Fruit fly (Drosophila melanogaster) whole organism, embryonic: ENCODE results near the gene Doc1.

Source experiments
- Abd-B ChIP-seq: fragments of 200-800 bp; sonication (Bioruptor generic); optimal IDR thresholded peaks from 2 replicates; lab custom pipeline; 2018; ENCODE audit warnings: missing biosample characterization, mild to moderate bottlenecking, missing genetic modification characterization, moderate library complexity
- Atf-2 ChIP-seq: fragments of 200-800 bp; sonication (Bioruptor generic); optimal IDR thresholded peaks from 2 replicates; lab custom pipeline; 2016; ENCODE audit warnings: missing biosample characterization, missing genetic modification characterization
- Bdp1 ChIP-seq: fragments of 200-800 bp; sonication (Bioruptor generic); optimal IDR thresholded peaks from 3 replicates; lab custom pipeline; 2016; ENCODE audit warnings: missing biosample characterization, missing genetic modification characterization
- BtbVII ChIP-seq: fragments of 200-800 bp; sonication (Bioruptor generic); optimal IDR thresholded peaks from 3 replicates; lab custom pipeline; 2017; ENCODE audit warnings: missing biosample characterization, mild to moderate bottlenecking, missing genetic modification characterization
- CG10366 ChIP-seq: fragments of 200-800 bp; sonication (Bioruptor generic); IDR thresholded peaks from 2 replicates; pipeline ENCODE4 v1.3.6; 2022; ENCODE audit warnings: missing biosample characterization, missing genetic modification characterization
- CG10543 ChIP-seq: fragments of 200-800 bp; sonication (Bioruptor generic); optimal IDR thresholded peaks from 3 replicates; lab custom pipeline; 2017; ENCODE audit warnings: missing biosample characterization, mild to moderate bottlenecking, missing genetic modification characterization, moderate library complexity
- CG11398 ChIP-seq: fragments of 200-800 bp; sonication (Bioruptor generic); optimal IDR thresholded peaks from 2 replicates; lab custom pipeline; 2016; ENCODE audit warnings: missing biosample characterization, missing genetic modification characterization
- CG11504 ChIP-seq: fragments of 200-800 bp; sonication (Bioruptor generic); optimal IDR thresholded peaks from 3 replicates; lab custom pipeline; 2019; ENCODE audit warnings: missing biosample characterization, mild to moderate bottlenecking, missing genetic modification characterization, moderate library complexity
- CG11695 ChIP-seq: fragments of 200-800 bp; sonication (Bioruptor generic); IDR thresholded peaks from 3 replicates; pipeline ENCODE4 v1.3.6; 2022; ENCODE audit warnings: missing biosample characterization, missing genetic modification characterization
- CG12219 ChIP-seq: fragments of 200-800 bp; sonication (Bioruptor generic); optimal IDR thresholded peaks from 3 replicates; lab custom pipeline; 2018; ENCODE audit warnings: missing biosample characterization, mild to moderate bottlenecking, missing genetic modification characterization
- CG13123 ChIP-seq: fragments of 200-800 bp; sonication (Bioruptor generic); optimal IDR thresholded peaks from 2 replicates; lab custom pipeline; 2016; ENCODE audit warnings: missing biosample characterization, missing genetic modification characterization
- CG13296 ChIP-seq: fragments of 200-800 bp; sonication (Bioruptor generic); optimal IDR thresholded peaks from 3 replicates; lab custom pipeline; 2018; ENCODE audit warnings: missing biosample characterization, mild to moderate bottlenecking, missing genetic modification characterization
- CG13775 ChIP-seq: fragments of 200-800 bp; sonication (Bioruptor generic); optimal IDR thresholded peaks from 3 replicates; lab custom pipeline; 2017; ENCODE audit warnings: missing biosample characterization, mild to moderate bottlenecking, missing genetic modification characterization
- CG13894 ChIP-seq: fragments of 200-800 bp; sonication (Bioruptor generic); optimal IDR thresholded peaks from 3 replicates; lab custom pipeline; 2018; ENCODE audit warnings: missing biosample characterization, mild to moderate bottlenecking, missing genetic modification characterization, moderate library complexity
- CG14860 ChIP-seq: fragments of 200-800 bp; sonication (Bioruptor generic); IDR thresholded peaks from 3 replicates; pipeline ENCODE4 v1.3.6; 2022; ENCODE audit warnings: missing biosample characterization, missing genetic modification characterization; ENCODE audit not compliant: partially characterized antibody
- CG15514 ChIP-seq: fragments of 200-800 bp; sonication (Bioruptor generic); optimal IDR thresholded peaks from 3 replicates; lab custom pipeline; 2017; ENCODE audit warnings: missing biosample characterization, missing genetic modification characterization, mild to moderate bottlenecking, moderate library complexity, missing genetic modification reagents
- CG1602 ChIP-seq: fragments of 200-800 bp; sonication (Bioruptor generic); optimal IDR thresholded peaks from 3 replicates; lab custom pipeline; 2016; ENCODE audit warnings: missing biosample characterization, missing genetic modification characterization
- CG16779 ChIP-seq: fragments of 200-800 bp; sonication (Bioruptor generic); IDR thresholded peaks from 2 replicates; pipeline ENCODE4 v1.3.6; 2022; ENCODE audit warnings: missing biosample characterization, missing genetic modification characterization
- CG17568 ChIP-seq: fragments of 200-800 bp; sonication (Bioruptor generic); optimal IDR thresholded peaks from 2 replicates; lab custom pipeline; 2018; ENCODE audit warnings: missing biosample characterization, mild to moderate bottlenecking, missing genetic modification characterization, moderate library complexity
- CG2199 ChIP-seq: fragments of 200-800 bp; sonication (Bioruptor generic); IDR thresholded peaks from 3 replicates; pipeline ENCODE4 v1.3.6; 2022; ENCODE audit warnings: missing biosample characterization, missing genetic modification characterization
- CG30403 ChIP-seq: fragments of 200-800 bp; sonication (Bioruptor generic); optimal IDR thresholded peaks from 3 replicates; lab custom pipeline; 2016; ENCODE audit warnings: missing biosample characterization, missing genetic modification characterization
- CG31224 ChIP-seq: fragments of 200-800 bp; sonication (Bioruptor generic); IDR thresholded peaks from 2 replicates; pipeline ENCODE4 v1.3.6; 2022; ENCODE audit warnings: missing biosample characterization, missing genetic modification characterization
- CG31388 ChIP-seq: fragments of 200-800 bp; sonication (Bioruptor generic); optimal IDR thresholded peaks from 2 replicates; lab custom pipeline; 2016; ENCODE audit warnings: missing biosample characterization, missing genetic modification characterization
- CG32532 ChIP-seq: fragments of 200-800 bp; sonication (Bioruptor generic); IDR thresholded peaks from 2 replicates; pipeline ENCODE4 v1.3.6; 2022; ENCODE audit warnings: missing biosample characterization, missing genetic modification characterization
- CG42726 ChIP-seq: fragments of 200-800 bp; sonication (Bioruptor generic); IDR thresholded peaks from 2 replicates; pipeline ENCODE4 v1.3.6; 2022; ENCODE audit warnings: missing biosample characterization, missing genetic modification characterization; ENCODE audit not compliant: partially characterized antibody
- CG4282 ChIP-seq: fragments of 200-800 bp; sonication (Bioruptor generic); optimal IDR thresholded peaks from 2 replicates; lab custom pipeline; 2016; ENCODE audit warnings: missing biosample characterization, missing genetic modification characterization
- CG4617 ChIP-seq: fragments of 200-800 bp; sonication (Bioruptor generic); optimal IDR thresholded peaks from 3 replicates; lab custom pipeline; 2016; ENCODE audit warnings: missing biosample characterization, missing genetic modification characterization, borderline replicate concordance
- CG8388 ChIP-seq: fragments of 200-800 bp; sonication (Bioruptor generic); optimal IDR thresholded peaks from 2 replicates; lab custom pipeline; 2019; ENCODE audit warnings: missing biosample characterization, mild to moderate bottlenecking, missing genetic modification characterization, moderate library complexity
- CG9797 ChIP-seq: fragments of 200-800 bp; sonication (Bioruptor generic); optimal IDR thresholded peaks from 3 replicates; lab custom pipeline; 2018; ENCODE audit warnings: missing biosample characterization, mild to moderate bottlenecking, missing genetic modification characterization
- H2.0 ChIP-seq: fragments of 200-800 bp; sonication (Bioruptor generic); IDR thresholded peaks from 2 replicates; pipeline ENCODE4 v1.3.6; 2022; ENCODE audit warnings: missing biosample characterization, missing genetic modification characterization
- HLH54F ChIP-seq: fragments of 200-800 bp; sonication (Bioruptor generic); optimal IDR thresholded peaks from 3 replicates; lab custom pipeline; 2016; ENCODE audit warnings: missing biosample characterization, missing genetic modification characterization
- Hmr ChIP-seq: fragments of 200-800 bp; sonication (Bioruptor generic); optimal IDR thresholded peaks from 3 replicates; lab custom pipeline; 2017; ENCODE audit warnings: mild to moderate bottlenecking, missing biosample characterization, missing genetic modification reagents, missing genetic modification characterization
- Hmx ChIP-seq: fragments of 200-800 bp; sonication (Bioruptor generic); optimal IDR thresholded peaks from 2 replicates; lab custom pipeline; 2016; ENCODE audit warnings: missing biosample characterization, missing genetic modification characterization
- Sin3A ChIP-seq: fragments of >200 bp; optimal IDR thresholded peaks from 2 replicates; lab custom pipeline; 2018
- ap ChIP-seq: fragments of 200-800 bp; sonication (Bioruptor generic); IDR thresholded peaks from 2 replicates; pipeline ENCODE4 v1.3.6; 2022; ENCODE audit warnings: missing biosample characterization, missing genetic modification characterization
- bowl ChIP-seq: fragments of 200-800 bp; sonication (Bioruptor generic); IDR thresholded peaks from 2 replicates; pipeline ENCODE4 v1.3.6; 2022; ENCODE audit warnings: missing biosample characterization, missing genetic modification characterization
- caup ChIP-seq: fragments of 200-800 bp; sonication (Bioruptor generic); optimal IDR thresholded peaks from 3 replicates; lab custom pipeline; 2017; ENCODE audit warnings: missing biosample characterization, mild to moderate bottlenecking, missing genetic modification characterization, moderate library complexity; ENCODE audit not compliant: severe bottlenecking
- cwo ChIP-seq: fragments of 200-800 bp; sonication (Bioruptor generic); optimal IDR thresholded peaks from 3 replicates; lab custom pipeline; 2017; ENCODE audit warnings: missing biosample characterization, missing genetic modification characterization, mild to moderate bottlenecking, moderate library complexity, missing genetic modification reagents
- dmrt11E ChIP-seq: fragments of 200-800 bp; sonication (Bioruptor generic); optimal IDR thresholded peaks from 3 replicates; lab custom pipeline; 2018; ENCODE audit warnings: missing biosample characterization, mild to moderate bottlenecking, missing genetic modification characterization, moderate library complexity
- fd64A ChIP-seq: fragments of 200-800 bp; sonication (Bioruptor generic); optimal IDR thresholded peaks from 3 replicates; lab custom pipeline; 2018; ENCODE audit warnings: missing biosample characterization, mild to moderate bottlenecking, missing genetic modification characterization
- ftz-f1 ChIP-seq: fragments of 200-800 bp; sonication (Bioruptor generic); optimal IDR thresholded peaks from 2 replicates; lab custom pipeline; 2016; ENCODE audit warnings: missing biosample characterization, missing genetic modification characterization
- gro ChIP-seq: fragments of 200-800 bp; sonication (Bioruptor generic); optimal IDR thresholded peaks from 2 replicates; lab custom pipeline; 2016; ENCODE audit warnings: missing biosample characterization, missing genetic modification characterization
- insv ChIP-seq, 2 experiments: fragments of 200-800 bp; sonication (Bioruptor generic); optimal IDR thresholded peaks; 3 replicates each; lab custom pipeline; 2016 to 2018; ENCODE audit warnings: missing biosample characterization in 2 of 2, missing genetic modification characterization in 2 of 2
- jigr1 ChIP-seq: fragments of 200-800 bp; sonication (Bioruptor generic); IDR thresholded peaks from 3 replicates; pipeline ENCODE4 v1.3.6; 2022; ENCODE audit warnings: missing biosample characterization, missing genetic modification characterization
- mam ChIP-seq: fragments of 200-800 bp; sonication (Bioruptor generic); optimal IDR thresholded peaks from 3 replicates; lab custom pipeline; 2016; ENCODE audit warnings: missing biosample characterization, missing genetic modification characterization
- nau ChIP-seq: fragments of 200-800 bp; sonication (Bioruptor generic); optimal IDR thresholded peaks from 3 replicates; lab custom pipeline; 2017; ENCODE audit warnings: missing biosample characterization, mild to moderate bottlenecking, missing genetic modification characterization, missing genetic modification reagents
- org-1 ChIP-seq: fragments of 200-800 bp; sonication (Bioruptor generic); optimal IDR thresholded peaks from 2 replicates; lab custom pipeline; 2017; ENCODE audit warnings: missing biosample characterization, missing genetic modification characterization
- repo ChIP-seq: fragments of 200-800 bp; sonication (Bioruptor generic); optimal IDR thresholded peaks from 2 replicates; lab custom pipeline; 2016; ENCODE audit warnings: missing biosample characterization, missing genetic modification characterization
- row ChIP-seq: fragments of 200-800 bp; sonication (Bioruptor generic); IDR thresholded peaks from 3 replicates; pipeline ENCODE4 v1.3.6; 2022; ENCODE audit warnings: missing biosample characterization, missing genetic modification characterization
- sim ChIP-seq: fragments of 200-800 bp; sonication (Bioruptor generic); IDR thresholded peaks from 2 replicates; pipeline ENCODE4 v1.3.6; 2022; ENCODE audit warnings: missing biosample characterization, missing genetic modification characterization
- yki ChIP-seq: fragments of >200 bp; optimal IDR thresholded peaks from 3 replicates; lab custom pipeline; 2018

The Doc1 gene

dm6 chr3L:9025680-9026079 is 15.5 kb upstream of the Doc1 start (continued):
- TF ChIP-seq CG4617 (GFP tag; lab: Kevin White, UChicago): peak; percentile 44
- TF ChIP-seq CG17568 (GFP tag; lab: Kevin White, UChicago): peak; percentile 65
- TF ChIP-seq CG11398 (GFP tag; lab: Kevin White, UChicago): peak; percentile 63
- no peak for TF ChIP-seq insv (GFP tag; optimal IDR thresholded peaks at IDR 0.05; lab: Kevin White, UChicago)
- no peak for TF ChIP-seq CG14860 (GFP tag; lab: Robert Waterston, UW)
- TF ChIP-seq row (GFP tag; lab: Robert Waterston, UW): peak; percentile 91
- TF ChIP-seq CG32532 (GFP tag; lab: Robert Waterston, UW): peak; percentile 90
- peak; percentile 84 for TF ChIP-seq ap
- TF ChIP-seq CG11695: peak; percentile 92
- TF ChIP-seq caup (GFP tag; lab: Kevin White, UChicago): peak; percentile 74
- TF ChIP-seq yki (lab: Kevin White, UChicago): no peak
- no peak for TF ChIP-seq CG13894
- TF ChIP-seq CG42726: no peak
- peak; percentile 77 for TF ChIP-seq Atf-2 (GFP tag; lab: Kevin White, UChicago)
- peak; percentile 65 for TF ChIP-seq BtbVII (GFP tag; lab: Kevin White, UChicago)
- 0 out of 2 replicates have a peak, but pooled peaks have one; percentile 20 for TF ChIP-seq CG16779 (GFP tag; lab: Robert Waterston, UW)
- peak; percentile 92 for TF ChIP-seq CG10366 (GFP tag; lab: Robert Waterston, UW)
- TF ChIP-seq Abd-B (GFP tag; lab: Kevin White, UChicago): peak; percentile 82
- no peak for TF ChIP-seq CG10543
- TF ChIP-seq repo (GFP tag; lab: Kevin White, UChicago): peak; percentile 68
- peak; percentile 82; the same call in 2 of the 3 replicates for TF ChIP-seq CG2199 (GFP tag; lab: Robert Waterston, UW)
- TF ChIP-seq CG11504 (tag; lab: Kevin White, UChicago): peak; percentile 90
- TF ChIP-seq Hmx: peak; percentile 67
- TF ChIP-seq Hmr: peak; percentile 68
- peak; percentile 59 for TF ChIP-seq org-1 (GFP tag; lab: Kevin White, UChicago)
- TF ChIP-seq CG13296: peak; percentile 76
- TF ChIP-seq CG15514 (GFP tag; lab: Kevin White, UChicago): peak; percentile 33
- peak; percentile 74 for TF ChIP-seq CG13123 (GFP tag; lab: Kevin White, UChicago)
- TF ChIP-seq jigr1: peak; percentile 81; the same call in 2 of the 3 replicates
- TF ChIP-seq CG31224 (GFP tag; lab: Robert Waterston, UW): peak; percentile 82
- peak; percentile 51 for TF ChIP-seq cwo (GFP tag; lab: Kevin White, UChicago)
- TF ChIP-seq mam (GFP tag; lab: Kevin White, UChicago): peak; percentile 81
- TF ChIP-seq nau (GFP tag; lab: Kevin White, UChicago): peak; percentile 70
- peak; percentile 84 for TF ChIP-seq CG30403
- peak; percentile 86 for TF ChIP-seq dmrt11E (tag; lab: Kevin White, UChicago)
- TF ChIP-seq CG13775 (GFP tag; lab: Kevin White, UChicago): peak; percentile 65
- peak; percentile 47 for TF ChIP-seq fd64A (GFP tag; lab: Kevin White, UChicago)
- peak; percentile 57 for TF ChIP-seq gro (GFP tag; lab: Kevin White, UChicago)
- peak; percentile 77 for TF ChIP-seq bowl
- peak; percentile 43 for TF ChIP-seq Bdp1 (GFP tag; lab: Kevin White, UChicago)
- TF ChIP-seq sim (GFP tag; lab: Robert Waterston, UW): peak; percentile 86
- peak; percentile 40 for TF ChIP-seq CG31388 (GFP tag; lab: Kevin White, UChicago)
- peak; percentile 83 for TF ChIP-seq CG12219 (GFP tag; lab: Kevin White, UChicago)
- TF ChIP-seq CG9797 (GFP tag; lab: Kevin White, UChicago): no peak
- peak; percentile 77 for TF ChIP-seq HLH54F (GFP tag; lab: Kevin White, UChicago)
- peak; percentile 45 for TF ChIP-seq CG4282
- TF ChIP-seq CG8388 (GFP tag; lab: Kevin White, UChicago): peak; percentile 83
- TF ChIP-seq ftz-f1: no peak
- peak; percentile 89 for TF ChIP-seq H2.0 (GFP tag; lab: Robert Waterston, UW)
- peak; percentile 68 for TF ChIP-seq CG1602 (GFP tag; lab: Kevin White, UChicago)
- no peak for TF ChIP-seq Sin3A (lab: Kevin White, UChicago)
